Worm (Caenorhabditis elegans) whole organism, young adult: ENCODE measurements around the gene F18E9.3.
A peak's percentile ranks its signal among the peaks of the same experiment; 100 is the strongest.

ENCODE experiments used
- F22D6.2 ChIP-seq: sonication (generic microtip); optimal IDR thresholded peaks from 2 replicates; lab custom pipeline; 2016; ENCODE audit warnings: mild to moderate bottlenecking, missing genetic modification characterization, missing compliant biosample characterization
- F33H1.4 ChIP-seq: fragments of 200-800 bp; sonication (Bioruptor generic); IDR thresholded peaks from 2 replicates; pipeline ENCODE4 v1.3.6; 2022; ENCODE audit warnings: missing genetic modification reagents, missing genetic modification characterization, missing compliant biosample characterization
- F37B4.10 ChIP-seq: fragments of 200-800 bp; sonication (Bioruptor generic); IDR thresholded peaks from 2 replicates; pipeline ENCODE4 v1.3.6; 2022; ENCODE audit warnings: missing genetic modification characterization, missing compliant biosample characterization
- F52B5.7 ChIP-seq: sonication (generic microtip); optimal IDR thresholded peaks from 2 replicates; lab custom pipeline; 2016; ENCODE audit warnings: mild to moderate bottlenecking, missing genetic modification characterization, missing compliant biosample characterization
- F57C9.4 ChIP-seq: sonication (generic microtip); optimal IDR thresholded peaks from 2 replicates; lab custom pipeline; 2017; ENCODE audit warnings: mild to moderate bottlenecking, missing genetic modification characterization, missing compliant biosample characterization
- K11D2.4 ChIP-seq: fragments of 200-800 bp; sonication (Bioruptor generic); IDR thresholded peaks from 2 replicates; pipeline ENCODE4 v1.3.6; 2022; ENCODE audit warnings: missing genetic modification reagents, missing genetic modification characterization, missing compliant biosample characterization
- K12H6.12 ChIP-seq: fragments of 200-800 bp; sonication (Bioruptor generic); optimal IDR thresholded peaks from 2 replicates; lab custom pipeline; 2018; ENCODE audit warnings: mild to moderate bottlenecking, missing genetic modification characterization, missing compliant biosample characterization
- T07F8.4 ChIP-seq: sonication (generic microtip); optimal IDR thresholded peaks from 2 replicates; lab custom pipeline; 2016; ENCODE audit warnings: mild to moderate bottlenecking, missing genetic modification characterization, moderate library complexity, missing compliant biosample characterization
- T26A5.8 ChIP-seq: sonication (generic microtip); optimal IDR thresholded peaks from 2 replicates; lab custom pipeline; 2016; ENCODE audit warnings: missing genetic modification characterization, missing compliant biosample characterization
- Y67H2A.10 ChIP-seq: fragments of 200-800 bp; sonication (Bioruptor generic); conservative IDR thresholded peaks from 2 replicates; pipeline ENCODE4 v1.3.6; 2022; ENCODE audit warnings: missing genetic modification reagents, missing genetic modification characterization, missing compliant biosample characterization
- Y79H2A.3 ChIP-seq: fragments of 200-800 bp; sonication (Bioruptor generic); conservative IDR thresholded peaks from 2 replicates; pipeline ENCODE4 v1.3.6; 2022; ENCODE audit warnings: missing genetic modification reagents, missing genetic modification characterization, missing compliant biosample characterization
- ama-1 ChIP-seq, 3 experiments: fragments of 150-350 bp in 1 of 3; sonication (generic microtip) in 2 of 3; optimal IDR thresholded peaks; 2 replicates each; lab custom pipeline; 2014 to 2018; ENCODE audit warnings: missing biosample characterization in 2 of 3, missing genetic modification characterization in 2 of 3, missing genetic modification reagents in 2 of 3
- aptf-2 ChIP-seq: fragments of 200-800 bp; sonication (Bioruptor generic); conservative IDR thresholded peaks from 2 replicates; pipeline ENCODE4 v1.3.6; 2022; ENCODE audit warnings: missing genetic modification reagents, missing genetic modification characterization, missing compliant biosample characterization
- aptf-3 ChIP-seq: fragments of 200-800 bp; sonication (Bioruptor generic); IDR thresholded peaks from 2 replicates; pipeline ENCODE4 v1.3.6; 2022; ENCODE audit warnings: missing genetic modification characterization, missing compliant biosample characterization
- atf-7 ChIP-seq: sonication (generic microtip); optimal IDR thresholded peaks from 2 replicates; lab custom pipeline; 2017; ENCODE audit warnings: mild to moderate bottlenecking, missing genetic modification characterization, missing compliant biosample characterization
- athp-1 ChIP-seq: sonication (generic microtip); optimal IDR thresholded peaks from 2 replicates; lab custom pipeline; 2017; ENCODE audit warnings: mild to moderate bottlenecking, missing genetic modification characterization, missing compliant biosample characterization
- attf-5 ChIP-seq: fragments of 200-800 bp; sonication (Bioruptor generic); optimal IDR thresholded peaks from 2 replicates; lab custom pipeline; 2018; ENCODE audit warnings: mild to moderate bottlenecking, missing genetic modification characterization, missing compliant biosample characterization
- attf-6 ChIP-seq: fragments of 200-800 bp; sonication (Bioruptor generic); IDR thresholded peaks from 2 replicates; pipeline ENCODE4 v1.3.6; 2022; ENCODE audit warnings: missing genetic modification reagents, missing genetic modification characterization, missing compliant biosample characterization
- bed-1 ChIP-seq: fragments of 200-800 bp; sonication (Bioruptor generic); IDR thresholded peaks from 2 replicates; pipeline ENCODE4 v1.3.6; 2022; ENCODE audit warnings: missing genetic modification reagents, missing genetic modification characterization, missing compliant biosample characterization
- cebp-1 ChIP-seq, 2 experiments: fragments of 200-800 bp in 1 of 2; sonication (Bioruptor generic) in 1 of 2; sonication (generic microtip) in 1 of 2; IDR thresholded peaks in 1 of 2; optimal IDR thresholded peaks in 1 of 2; 2 replicates each; pipeline versions ENCODE4 v1.3.6 to Lab custom; 2017 to 2022; ENCODE audit warnings: missing compliant biosample characterization in 2 of 2, missing genetic modification characterization in 2 of 2, mild to moderate bottlenecking in 1 of 2, missing genetic modification reagents in 1 of 2, moderate library complexity in 1 of 2
- ceh-27 ChIP-seq: fragments of 200-800 bp; sonication (Bioruptor generic); optimal IDR thresholded peaks from 2 replicates; lab custom pipeline; 2018; ENCODE audit warnings: mild to moderate bottlenecking, missing genetic modification characterization, moderate library complexity, missing compliant biosample characterization
- ceh-40 ChIP-seq: fragments of 200-800 bp; sonication (Bioruptor generic); IDR thresholded peaks from 2 replicates; pipeline ENCODE4 v1.3.6; 2022; ENCODE audit warnings: missing genetic modification characterization, missing compliant biosample characterization
- ceh-58 ChIP-seq: fragments of 200-800 bp; sonication (Bioruptor generic); IDR thresholded peaks from 2 replicates; pipeline ENCODE4 v1.3.6; 2022; ENCODE audit warnings: missing genetic modification characterization, missing compliant biosample characterization
- egl-18 ChIP-seq: fragments of 200-800 bp; sonication (Bioruptor generic); IDR thresholded peaks from 2 replicates; pipeline ENCODE4 v1.3.6; 2022; ENCODE audit warnings: missing genetic modification reagents, missing genetic modification characterization, missing compliant biosample characterization
- ets-4 ChIP-seq: fragments of 200-800 bp; sonication (Bioruptor generic); optimal IDR thresholded peaks from 2 replicates; lab custom pipeline; 2018; ENCODE audit warnings: mild to moderate bottlenecking, missing genetic modification characterization, missing compliant biosample characterization
- fkh-3 ChIP-seq: sonication (generic microtip); optimal IDR thresholded peaks from 2 replicates; lab custom pipeline; 2016; ENCODE audit warnings: mild to moderate bottlenecking, missing genetic modification characterization, missing compliant biosample characterization
- him-1 ChIP-seq: sonication (generic microtip); optimal IDR thresholded peaks from 2 replicates; lab custom pipeline; 2016; ENCODE audit warnings: missing genotype, missing genetic modification reagents, missing genetic modification characterization, missing compliant biosample characterization
- hmg-1.2 ChIP-seq: fragments of 200-800 bp; sonication (Bioruptor generic); IDR thresholded peaks from 2 replicates; pipeline ENCODE4 v1.3.6; 2022; ENCODE audit warnings: missing genetic modification reagents, missing genetic modification characterization, missing compliant biosample characterization
- lin-26 ChIP-seq: fragments of 200-800 bp; sonication (Bioruptor generic); IDR thresholded peaks from 2 replicates; pipeline ENCODE4 v1.3.6; 2022; ENCODE audit warnings: missing genetic modification reagents, missing genetic modification characterization, missing compliant biosample characterization
- lin-35 ChIP-seq, 3 experiments: fragments of 150-350 bp in 2 of 3; sonication (generic microtip) in 1 of 3; optimal IDR thresholded peaks; 2 replicates each; lab custom pipeline; 2014 to 2018; ENCODE audit warnings: missing biosample characterization in 3 of 3, missing genetic modification characterization in 3 of 3, missing genetic modification reagents in 3 of 3
- lin-54 ChIP-seq: fragments of 200-800 bp; sonication (Bioruptor generic); optimal IDR thresholded peaks from 2 replicates; lab custom pipeline; 2018; ENCODE audit warnings: mild to moderate bottlenecking, missing genetic modification characterization, missing compliant biosample characterization
- mcd-1 ChIP-seq: fragments of 200-800 bp; sonication (Bioruptor generic); IDR thresholded peaks from 2 replicates; pipeline ENCODE4 v1.3.6; 2022; ENCODE audit warnings: missing genetic modification reagents, missing genetic modification characterization, missing compliant biosample characterization
- nfya-2 ChIP-seq: fragments of 200-800 bp; sonication (Bioruptor generic); IDR thresholded peaks from 2 replicates; pipeline ENCODE4 v1.3.6; 2022; ENCODE audit warnings: missing genetic modification reagents, missing genetic modification characterization, missing compliant biosample characterization
- nfyb-1 ChIP-seq: fragments of 200-800 bp; sonication (Bioruptor generic); IDR thresholded peaks from 2 replicates; pipeline ENCODE4 v1.3.6; 2022; ENCODE audit warnings: missing genetic modification reagents, missing genetic modification characterization, missing compliant biosample characterization
- nhr-80 ChIP-seq: sonication (generic microtip); optimal IDR thresholded peaks from 2 replicates; lab custom pipeline; 2016; ENCODE audit warnings: missing genetic modification characterization, missing compliant biosample characterization
- snpc-3.4 ChIP-seq: sonication (generic microtip); optimal IDR thresholded peaks from 2 replicates; lab custom pipeline; 2017; ENCODE audit warnings: missing genetic modification characterization, mild to moderate bottlenecking, missing compliant biosample characterization, antibody characterized with exemption, moderate library complexity, missing genotype, missing genetic modification reagents
- snpc-4 ChIP-seq, 5 experiments: fragments of 150-350 bp in 1 of 5; sonication (generic microtip) in 4 of 5; optimal IDR thresholded peaks; 2 replicates each; lab custom pipeline; 2014 to 2018; ENCODE audit warnings: missing genetic modification characterization in 5 of 5, missing biosample characterization in 3 of 5, antibody characterized with exemption in 2 of 5, mild to moderate bottlenecking in 2 of 5, missing compliant biosample characterization in 2 of 5, missing genotype in 2 of 5, moderate library complexity in 2 of 5, missing genetic modification reagents in 1 of 5
- somi-1 ChIP-seq: fragments of 200-800 bp; sonication (Bioruptor generic); optimal IDR thresholded peaks from 2 replicates; lab custom pipeline; 2018; ENCODE audit warnings: mild to moderate bottlenecking, missing genetic modification characterization, missing compliant biosample characterization
- tlf-1 ChIP-seq: fragments of 200-800 bp; sonication (Bioruptor generic); optimal IDR thresholded peaks from 2 replicates; lab custom pipeline; 2018; ENCODE audit warnings: mild to moderate bottlenecking, missing genetic modification characterization, missing compliant biosample characterization
- unc-62 ChIP-seq: fragments of 150-350 bp; optimal IDR thresholded peaks from 2 replicates; lab custom pipeline; 2014; ENCODE audit warnings: missing biosample characterization, missing genetic modification reagents, missing genetic modification characterization
- xnd-1 ChIP-seq: sonication (generic microtip); optimal IDR thresholded peaks from 2 replicates; lab custom pipeline; 2016; ENCODE audit warnings: missing genotype, missing genetic modification reagents, missing genetic modification characterization, missing compliant biosample characterization
- ztf-26 ChIP-seq: sonication (generic microtip); optimal IDR thresholded peaks from 2 replicates; lab custom pipeline; 2017; ENCODE audit warnings: missing genetic modification characterization, missing compliant biosample characterization
- ztf-28 ChIP-seq: fragments of 200-800 bp; sonication (Bioruptor generic); IDR thresholded peaks from 2 replicates; pipeline ENCODE4 v1.3.6; 2022; ENCODE audit warnings: missing genetic modification reagents, missing genetic modification characterization, missing compliant biosample characterization
- ztf-3 ChIP-seq: fragments of 200-800 bp; sonication (Bioruptor generic); optimal IDR thresholded peaks from 2 replicates; lab custom pipeline; 2018; ENCODE audit warnings: mild to moderate bottlenecking, missing genetic modification characterization, missing compliant biosample characterization
- ztf-6 ChIP-seq: fragments of 200-800 bp; sonication (Bioruptor generic); IDR thresholded peaks from 2 replicates; pipeline ENCODE4 v1.3.6; 2022; ENCODE audit warnings: missing genetic modification reagents, missing genetic modification characterization, missing compliant biosample characterization

F18E9.3 gene

ce11 chrX:8605005-8605404 is 19.1 kb downstream of the F18E9.3 start, which contains the start of the genes H35N09.2 and H35N09.1:
Gene H35N09.2 (minus strand): TSS chrX:8605058.
Gene H35N09.1 (plus strand): TSS chrX:8605339.
- TF ChIP-seq K11D2.4 (GFP tag; lab: Robert Waterston, UW): 0 out of 2 replicates have a peak, but pooled peaks have one; percentile 10
- TF ChIP-seq lin-54 (GFP tag; lab: Kevin White, UChicago): peak; percentile 42
- TF ChIP-seq snpc-4 (GFP tag; optimal IDR thresholded peaks at IDR 0.05; lab: Kevin White, UChicago): no peak
- peak in 1 of 4 experiments; percentile 31 for TF ChIP-seq snpc-4 (tag; optimal IDR thresholded peaks at IDR 0.05; lab: Kevin White, UChicago)
- TF ChIP-seq attf-5 (GFP tag; lab: Kevin White, UChicago): peak; percentile 91
- no peak for TF ChIP-seq tlf-1 (GFP tag; lab: Kevin White, UChicago)
- peak; percentile 68; the same call in 1 of the 2 replicates for TF ChIP-seq hmg-1.2 (GFP tag; lab: Robert Waterston, UW)
- no peak for TF ChIP-seq F52B5.7 (tag; lab: Kevin White, UChicago)
- TF ChIP-seq cebp-1 (GFP tag; IDR thresholded peaks at IDR 0.05; lab: Robert Waterston, UW): no peak
- TF ChIP-seq cebp-1 (tag; optimal IDR thresholded peaks at IDR 0.05; lab: Kevin White, UChicago): peak; percentile 0
- TF ChIP-seq ceh-27: peak; percentile 18
- TF ChIP-seq nhr-80: peak; percentile 32
- TF ChIP-seq mcd-1 (GFP tag; lab: Robert Waterston, UW): no peak

DNA sequence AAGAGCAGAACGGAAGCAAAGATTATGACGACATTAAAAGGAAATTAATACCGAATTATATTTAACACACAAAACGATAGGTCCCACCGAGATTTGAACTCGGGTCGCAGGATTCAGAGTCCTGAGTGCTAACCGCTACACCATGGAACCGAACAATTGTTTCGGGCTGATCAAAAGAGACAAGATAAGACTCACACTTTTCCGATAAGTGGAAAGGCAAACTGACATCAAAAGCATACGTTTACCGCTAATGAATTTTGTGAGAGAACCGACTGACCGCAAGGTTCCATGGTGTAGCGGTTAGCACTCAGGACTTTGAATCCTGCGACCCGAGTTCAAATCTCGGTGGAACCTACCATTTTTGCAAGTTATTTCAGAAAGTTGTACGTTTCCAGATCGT is 22.8 kb downstream of the F18E9.3 start:
- TF ChIP-seq somi-1 (GFP tag; lab: Kevin White, UChicago): peak; percentile 69
- TF ChIP-seq T07F8.4 (tag; lab: Kevin White, UChicago): peak; percentile 53
- no peak for TF ChIP-seq fkh-3 (tag; lab: Kevin White, UChicago)
- TF ChIP-seq F33H1.4: no peak
- TF ChIP-seq tlf-1 (GFP tag; lab: Kevin White, UChicago): no peak
- TF ChIP-seq ceh-40 (GFP tag; lab: Robert Waterston, UW): peak; percentile 46; the same call in 1 of the 2 replicates
- TF ChIP-seq F37B4.10 (GFP tag; lab: Robert Waterston, UW): no peak
- no peak for TF ChIP-seq cebp-1 (GFP tag; IDR thresholded peaks at IDR 0.05; lab: Robert Waterston, UW)
- no peak for TF ChIP-seq cebp-1 (tag; optimal IDR thresholded peaks at IDR 0.05; lab: Kevin White, UChicago)
- peak in 1 of 3 experiments; percentile 15 for TF ChIP-seq lin-35 (GFP tag; optimal IDR thresholded peaks at IDR 0.05; lab: Kevin White, UChicago)
- peak; percentile 29 for TF ChIP-seq athp-1
- TF ChIP-seq T26A5.8: peak; percentile 33
- no peak for TF ChIP-seq ztf-6
- TF ChIP-seq ztf-28: 0 out of 2 replicates have a peak, but pooled peaks have one; percentile 58
- TF ChIP-seq F22D6.2 (tag; lab: Kevin White, UChicago): no peak
- TF ChIP-seq nhr-80: no peak
- 0 out of 2 replicates have a peak, but pooled peaks have one; percentile 35 for TF ChIP-seq K11D2.4 (GFP tag; lab: Robert Waterston, UW)
- no peak for TF ChIP-seq nfya-2 (GFP tag; lab: Robert Waterston, UW)
- no peak for TF ChIP-seq xnd-1 (tag; lab: Kevin White, UChicago)
- TF ChIP-seq ceh-58 (GFP tag; lab: Robert Waterston, UW): peak; percentile 77; the same call in 1 of the 2 replicates
- TF ChIP-seq unc-62 (GFP tag; lab: Kevin White, UChicago): no peak
- no peak for TF ChIP-seq ets-4
- TF ChIP-seq atf-7: no peak
- TF ChIP-seq Y67H2A.10: no peak; the same call in 1 of the 2 replicates
- no peak for TF ChIP-seq K12H6.12 (tag; lab: Kevin White, UChicago)
- TF ChIP-seq F57C9.4 (tag; lab: Kevin White, UChicago): no peak
- peak; percentile 58; the same call in 1 of the 2 replicates for TF ChIP-seq attf-6
- no peak for TF ChIP-seq ztf-3
- peak; percentile 33 for TF ChIP-seq snpc-3.4 (tag; lab: Kevin White, UChicago)
- no peak for TF ChIP-seq aptf-3 (GFP tag; lab: Robert Waterston, UW)
- no peak for TF ChIP-seq ama-1 (optimal IDR thresholded peaks at IDR 0.05; lab: Kevin White, UChicago)
- peak in 1 of 2 experiments; percentile 67 for TF ChIP-seq ama-1 (GFP tag; optimal IDR thresholded peaks at IDR 0.05; lab: Kevin White, UChicago)
- TF ChIP-seq him-1 (tag; lab: Kevin White, UChicago): peak; percentile 79
- no peak for TF ChIP-seq aptf-2 (GFP tag; lab: Robert Waterston, UW)
- TF ChIP-seq Y79H2A.3 (GFP tag; lab: Robert Waterston, UW): no peak
- TF ChIP-seq ztf-26 (tag; lab: Kevin White, UChicago): peak; percentile 73
- TF ChIP-seq nfyb-1: peak; percentile 75
- TF ChIP-seq bed-1 (GFP tag; lab: Robert Waterston, UW): 0 out of 2 replicates have a peak, but pooled peaks have one; percentile 69
- peak; percentile 93 for TF ChIP-seq lin-26 (GFP tag; lab: Robert Waterston, UW)
- no peak for TF ChIP-seq egl-18 (GFP tag; lab: Robert Waterston, UW)
